Worm (Caenorhabditis elegans) whole organism, L1 larva: ENCODE measurements around the gene F22H10.6.

ENCODE experiments used
- Y116A8C.19 ChIP-seq: sonication (generic microtip); optimal IDR thresholded peaks from 2 replicates; lab custom pipeline; 2016; ENCODE audit warnings: missing compliant biosample characterization, missing genetic modification characterization, borderline replicate concordance
- ceh-8 ChIP-seq: fragments of 200-800 bp; sonication (Bioruptor generic); optimal IDR thresholded peaks from 2 replicates; lab custom pipeline; 2018; ENCODE audit warnings: mild to moderate bottlenecking, missing genetic modification characterization, moderate library complexity, missing compliant biosample characterization
- ceh-82 ChIP-seq, 3 experiments: fragments of 150-350 bp in 1 of 3; sonication (generic microtip) in 2 of 3; optimal IDR thresholded peaks; 2 replicates each; lab custom pipeline; 2014 to 2017; ENCODE audit warnings: missing biosample characterization in 3 of 3, missing genetic modification characterization in 3 of 3
- ces-1 ChIP-seq: fragments of 150-350 bp; optimal IDR thresholded peaks from 2 replicates; lab custom pipeline; 2014; ENCODE audit warnings: missing biosample characterization, missing genetic modification reagents, missing genetic modification characterization
- dsc-1 ChIP-seq: sonication (generic microtip); optimal IDR thresholded peaks from 2 replicates; lab custom pipeline; 2016; ENCODE audit warnings: mild to moderate bottlenecking, missing genetic modification characterization, missing compliant biosample characterization
- efl-1 ChIP-seq, 4 experiments: fragments of 150-350 bp; optimal IDR thresholded peaks in 3 of 4; peaks in 1 of 4; 1 replicate in 1 of 4; 2 replicates in 3 of 4; lab custom pipeline; 2014; ENCODE audit warnings: missing biosample characterization in 2 of 4, missing genetic modification characterization in 2 of 4, missing genetic modification reagents in 2 of 4
- egl-13 ChIP-seq: sonication (generic microtip); optimal IDR thresholded peaks from 2 replicates; lab custom pipeline; 2016; ENCODE audit warnings: missing genotype, missing genetic modification reagents, missing genetic modification characterization, missing compliant biosample characterization
- elt-3 ChIP-seq, 6 experiments: fragments of 150-350 bp in 1 of 6; sonication (generic microtip); optimal IDR thresholded peaks; 2 replicates each; lab custom pipeline; 2017 to 2018; ENCODE audit warnings: missing biosample characterization in 6 of 6, missing genetic modification characterization in 6 of 6, inconsistent platforms in 1 of 6
- fkh-8 ChIP-seq: sonication (generic microtip); optimal IDR thresholded peaks from 2 replicates; lab custom pipeline; 2016; ENCODE audit warnings: mild to moderate bottlenecking, missing genetic modification characterization, missing compliant biosample characterization
- fos-1 ChIP-seq: fragments of 150-350 bp; optimal IDR thresholded peaks from 2 replicates; lab custom pipeline; 2014; ENCODE audit warnings: missing biosample characterization, missing genetic modification characterization
- grh-1 ChIP-seq: fragments of 200-800 bp; sonication (Bioruptor generic); IDR thresholded peaks from 2 replicates; pipeline ENCODE4 v1.3.6; 2022; ENCODE audit warnings: missing genetic modification reagents, missing genetic modification characterization, missing compliant biosample characterization
- hlh-4 ChIP-seq: sonication (generic microtip); optimal IDR thresholded peaks from 2 replicates; lab custom pipeline; 2016; ENCODE audit warnings: mild to moderate bottlenecking, missing genetic modification characterization, missing compliant biosample characterization
- irx-1 ChIP-seq: sonication (generic microtip); optimal IDR thresholded peaks from 2 replicates; lab custom pipeline; 2016; ENCODE audit warnings: missing genetic modification characterization, missing compliant biosample characterization
- lin-13 ChIP-seq: fragments of 150-350 bp; optimal IDR thresholded peaks from 2 replicates; lab custom pipeline; 2014; ENCODE audit warnings: missing biosample characterization, missing genetic modification reagents, missing genetic modification characterization
- lin-14 ChIP-seq: fragments of 200-800 bp; sonication (Bioruptor generic); optimal IDR thresholded peaks from 2 replicates; lab custom pipeline; 2018; ENCODE audit warnings: mild to moderate bottlenecking, missing genetic modification characterization, moderate library complexity, missing compliant biosample characterization
- lin-35 ChIP-seq, 2 experiments: fragments of 150-350 bp; optimal IDR thresholded peaks; 2 replicates each; lab custom pipeline; 2014; ENCODE audit warnings: missing biosample characterization in 2 of 2, missing genetic modification characterization in 2 of 2, missing genetic modification reagents in 2 of 2
- lin-39 ChIP-seq: fragments of 150-350 bp; optimal IDR thresholded peaks from 2 replicates; lab custom pipeline; 2014; ENCODE audit warnings: missing biosample characterization, missing genetic modification reagents, missing genetic modification characterization
- lir-3 ChIP-seq: sonication (generic microtip); optimal IDR thresholded peaks from 2 replicates; lab custom pipeline; 2016; ENCODE audit warnings: mild to moderate bottlenecking, missing genetic modification characterization, moderate library complexity, missing compliant biosample characterization; ENCODE audit not compliant: poor library complexity
- lsy-2 ChIP-seq, 2 experiments: fragments of 150-350 bp; optimal IDR thresholded peaks; 2 replicates each; lab custom pipeline; 2014; ENCODE audit warnings: missing biosample characterization in 2 of 2, missing genetic modification characterization in 2 of 2
- mep-1 ChIP-seq: fragments of 150-350 bp; optimal IDR thresholded peaks from 2 replicates; lab custom pipeline; 2014; ENCODE audit warnings: missing biosample characterization, missing genetic modification characterization
- nhr-11 ChIP-seq: fragments of 150-350 bp; optimal IDR thresholded peaks from 2 replicates; lab custom pipeline; 2014; ENCODE audit warnings: missing biosample characterization, missing genetic modification characterization
- nhr-19 ChIP-seq: fragments of 200-800 bp; sonication (Bioruptor generic); conservative IDR thresholded peaks from 2 replicates; pipeline ENCODE4 v1.3.6; 2022; ENCODE audit warnings: missing genetic modification characterization, missing compliant biosample characterization
- nhr-28 ChIP-seq: fragments of 150-350 bp; optimal IDR thresholded peaks from 2 replicates; lab custom pipeline; 2014; ENCODE audit warnings: missing biosample characterization, missing genetic modification characterization
- nhr-71 ChIP-seq: sonication (generic microtip); optimal IDR thresholded peaks from 2 replicates; lab custom pipeline; 2016; ENCODE audit warnings: mild to moderate bottlenecking, missing genetic modification characterization, moderate library complexity, missing compliant biosample characterization
- nhr-76 ChIP-seq: sonication (generic microtip); optimal IDR thresholded peaks from 2 replicates; lab custom pipeline; 2017; ENCODE audit warnings: missing biosample characterization, missing genetic modification characterization
- nhr-77 ChIP-seq: fragments of 150-350 bp; optimal IDR thresholded peaks from 2 replicates; lab custom pipeline; 2014; ENCODE audit warnings: missing biosample characterization, missing genetic modification characterization
- nhr-84 ChIP-seq: sonication (generic microtip); optimal IDR thresholded peaks from 2 replicates; lab custom pipeline; 2017; ENCODE audit warnings: missing biosample characterization, missing genetic modification characterization
- nhr-90 ChIP-seq: sonication (generic microtip); optimal IDR thresholded peaks from 2 replicates; lab custom pipeline; 2016; ENCODE audit warnings: mild to moderate bottlenecking, missing genetic modification characterization, missing compliant biosample characterization; ENCODE audit not compliant: poor library complexity
- skn-1 ChIP-seq: fragments of 150-350 bp; optimal IDR thresholded peaks from 2 replicates; lab custom pipeline; 2014; ENCODE audit warnings: missing biosample characterization, missing genetic modification characterization
- snpc-4 ChIP-seq: fragments of 150-350 bp; optimal IDR thresholded peaks from 2 replicates; lab custom pipeline; 2014; ENCODE audit warnings: missing biosample characterization, missing genetic modification characterization
- sox-4 ChIP-seq: sonication (generic microtip); optimal IDR thresholded peaks from 2 replicates; lab custom pipeline; 2016; ENCODE audit warnings: missing genetic modification characterization, missing compliant biosample characterization
- sptf-1 ChIP-seq: fragments of 150-350 bp; optimal IDR thresholded peaks from 2 replicates; lab custom pipeline; 2014; ENCODE audit warnings: missing biosample characterization, missing genetic modification characterization
- sup-37 ChIP-seq: fragments of 200-800 bp; sonication (Bioruptor generic); optimal IDR thresholded peaks from 2 replicates; lab custom pipeline; 2018; ENCODE audit warnings: mild to moderate bottlenecking, missing genetic modification characterization, missing compliant biosample characterization
- swsn-7 ChIP-seq: sonication (generic microtip); optimal IDR thresholded peaks from 2 replicates; lab custom pipeline; 2016; ENCODE audit warnings: missing genetic modification characterization, missing compliant biosample characterization
- tbx-2 ChIP-seq: sonication (generic microtip); optimal IDR thresholded peaks from 2 replicates; lab custom pipeline; 2016; ENCODE audit warnings: missing genetic modification characterization, missing compliant biosample characterization
- unc-30 ChIP-seq: sonication (generic microtip); optimal IDR thresholded peaks from 2 replicates; lab custom pipeline; 2017; ENCODE audit warnings: missing biosample characterization, missing genetic modification characterization

The F22H10.6 gene

DNA sequence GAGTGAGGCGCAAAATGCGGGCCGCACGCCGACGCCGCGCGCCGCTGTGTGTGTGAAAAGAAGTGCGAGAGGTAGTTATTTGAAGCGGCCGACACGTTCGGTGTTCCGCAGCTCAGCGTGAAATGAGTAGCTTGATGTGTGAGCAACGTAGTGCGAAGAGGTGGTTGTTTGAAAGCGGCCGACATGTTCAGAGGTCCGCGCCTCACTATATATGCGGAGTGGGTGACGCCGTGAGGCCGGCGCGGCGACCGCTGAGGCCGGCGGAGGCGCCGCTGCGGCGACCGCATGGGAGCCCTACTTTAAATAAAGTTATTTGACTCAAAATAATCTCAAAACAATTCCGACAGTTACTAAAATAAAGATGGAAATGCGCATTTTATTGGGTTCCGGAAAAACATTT is 5.7 kb upstream of the F22H10.6 start:
- TF ChIP-seq snpc-4 (tag; lab: Kevin White, UChicago) (peak; percentile 7), nhr-11 (tag; lab: Kevin White, UChicago) (no peak)

DNA sequence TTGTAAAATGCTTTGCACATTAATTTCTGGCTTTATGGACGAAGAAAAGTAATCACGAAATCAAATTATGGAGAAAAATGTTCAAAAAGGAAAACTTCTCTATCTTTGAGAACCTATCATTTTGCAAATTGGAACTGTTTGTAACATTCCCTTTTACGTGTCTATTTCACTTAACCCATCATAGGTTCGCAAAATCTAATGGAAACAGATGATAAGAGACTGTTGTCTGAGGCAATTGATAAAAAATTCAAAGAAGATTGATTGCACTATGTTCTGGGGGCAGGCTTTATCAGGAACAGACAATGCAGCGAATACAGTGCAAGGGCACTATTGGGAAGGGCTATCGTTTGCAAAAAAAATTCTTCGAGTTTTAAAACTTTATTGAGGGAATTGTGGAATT is 4.0 kb upstream of the F22H10.6 start:
- TF ChIP-seq efl-1 (optimal IDR thresholded peaks at IDR 0.05; lab: Kevin White, UChicago) (no peak), efl-1 (GFP tag; optimal IDR thresholded peaks at IDR 0.05 in 1 of 2; lab: Kevin White, UChicago) (peak in 1 of 2 experiments; percentile 72), mep-1 (tag; lab: Kevin White, UChicago) (peak; percentile 7), sup-37 (GFP tag; lab: Kevin White, UChicago) (no peak), nhr-90 (peak; percentile 18), lin-35 (GFP tag; optimal IDR thresholded peaks at IDR 0.05; lab: Kevin White, UChicago) (peak in 1 of 2 experiments; percentile 47), swsn-7 (tag; lab: Kevin White, UChicago) (no peak), elt-3 (tag; optimal IDR thresholded peaks at IDR 0.05; lab: Kevin White, UChicago) (peak in 1 of 6 experiments; percentile 6), fkh-8 (tag; lab: Kevin White, UChicago) (no peak), unc-30 (no peak), sox-4 (tag; lab: Kevin White, UChicago) (no peak), ceh-82 (tag; optimal IDR thresholded peaks at IDR 0.05; lab: Kevin White, UChicago) (no peak), lin-13 (no peak), Y116A8C.19 (no peak), lir-3 (tag; lab: Kevin White, UChicago) (no peak), sptf-1 (no peak), irx-1 (no peak)

DNA sequence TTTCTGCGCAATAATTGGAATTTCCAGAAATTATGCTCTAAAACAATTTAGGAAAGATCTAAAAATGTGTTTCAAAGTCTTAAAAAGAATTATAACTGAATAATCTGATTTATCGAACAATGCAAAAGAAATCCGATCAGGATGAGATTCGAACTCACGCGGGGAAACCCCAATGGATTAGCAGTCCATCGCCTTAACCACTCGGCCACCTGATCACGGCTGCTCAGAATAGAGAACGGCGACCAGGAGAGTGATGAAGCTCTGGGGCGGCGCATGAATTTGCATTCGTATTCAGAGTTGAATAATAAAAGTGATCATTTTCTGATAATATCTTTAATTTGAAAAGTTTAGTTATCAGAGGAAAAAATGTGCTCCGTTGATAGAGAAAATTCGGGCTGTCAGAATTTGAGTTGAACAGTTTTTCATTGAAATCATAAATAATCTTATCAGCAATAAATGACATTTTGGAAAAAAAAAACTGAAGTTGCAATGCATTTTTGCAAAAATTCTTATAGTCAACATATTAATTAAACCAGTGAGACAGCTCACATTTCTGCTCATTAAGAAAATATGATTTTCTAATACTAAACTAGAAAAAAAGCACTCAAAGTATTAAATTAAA is 1.2 kb downstream of the F22H10.6 start:
- TF ChIP-seq nhr-19 (no peak), sox-4 (tag; lab: Kevin White, UChicago) (no peak), nhr-90 (no peak), nhr-77 (tag; lab: Kevin White, UChicago) (no peak), nhr-76 (tag; lab: Kevin White, UChicago) (no peak), grh-1 (no peak), swsn-7 (tag; lab: Kevin White, UChicago) (no peak)

DNA sequence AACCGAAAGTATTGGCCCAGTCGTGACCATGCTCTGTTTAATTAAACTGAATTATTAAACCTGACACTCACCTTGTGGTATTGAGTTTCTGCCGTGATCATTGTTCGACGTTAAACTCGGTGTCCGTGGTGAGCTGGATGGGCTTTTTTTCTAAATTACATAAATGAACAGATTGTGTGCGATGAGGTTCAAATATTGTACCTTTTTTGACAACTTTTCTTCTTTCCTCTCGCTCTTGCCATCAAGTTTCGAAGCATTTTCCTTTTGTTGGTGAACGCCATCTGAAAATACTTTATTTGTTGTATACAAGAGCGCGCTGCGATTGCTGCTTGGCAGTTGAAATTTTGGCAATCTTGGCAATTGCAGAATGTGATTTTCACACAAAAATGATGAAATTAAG is 3.2 kb downstream of the F22H10.6 start, which contains the start of gene F22H10.11:
Gene F22H10.11 (minus strand): TSS at position 101 of the 400 bp plus-strand sequence.
- TF ChIP-seq lin-14, result no peak
- no peak for TF ChIP-seq ceh-8
- TF ChIP-seq fos-1, result no peak
- TF ChIP-seq snpc-4 (tag; lab: Kevin White, UChicago), result no peak
- TF ChIP-seq skn-1 (tag; lab: Kevin White, UChicago), result no peak
- TF ChIP-seq nhr-19, result no peak
- no peak for TF ChIP-seq unc-30
- TF ChIP-seq nhr-71, result no peak
- TF ChIP-seq lin-39 (tag; lab: Kevin White, UChicago), result no peak
- no peak for TF ChIP-seq hlh-4 (tag; lab: Kevin White, UChicago)
- TF ChIP-seq lsy-2 (tag; optimal IDR thresholded peaks at IDR 0.05; lab: Kevin White, UChicago), result no peak
- no peak for TF ChIP-seq nhr-28 (tag; lab: Kevin White, UChicago)
- TF ChIP-seq egl-13 (tag; lab: Kevin White, UChicago), result no peak
- TF ChIP-seq nhr-84 (tag; lab: Kevin White, UChicago), result no peak
- no peak for TF ChIP-seq ces-1 (GFP tag; lab: Kevin White, UChicago)
- no peak for TF ChIP-seq nhr-76 (tag; lab: Kevin White, UChicago)
- TF ChIP-seq irx-1, result no peak
- TF ChIP-seq tbx-2 (tag; lab: Kevin White, UChicago), result no peak
- no peak for TF ChIP-seq dsc-1 (tag; lab: Kevin White, UChicago)
